Fruit fly (Drosophila melanogaster): ENCODE measurements around the gene CNMa.
A peak's percentile ranks its signal among the peaks of the same experiment; 100 is the strongest.

Gene CNMa

DNA sequence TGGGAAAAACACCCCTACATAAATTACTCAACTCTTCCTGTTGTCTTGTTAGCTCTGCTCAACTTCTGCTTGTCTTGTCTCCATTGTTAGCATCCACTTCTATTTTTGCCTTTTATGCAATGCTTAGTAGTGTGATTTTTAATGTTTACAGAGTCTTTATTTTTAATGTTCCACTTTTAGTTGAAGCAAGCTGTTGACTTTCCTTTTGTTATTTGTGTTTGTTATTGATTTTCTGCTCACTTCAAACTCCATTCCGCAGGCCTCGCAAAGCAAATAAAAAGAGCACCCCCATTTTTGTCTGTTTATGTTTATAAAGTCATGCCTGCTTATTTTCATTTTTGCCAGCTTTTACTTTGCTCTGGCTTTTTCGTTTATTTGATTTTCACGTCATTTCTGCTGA, 26.5 kb upstream of the CNMa start:
- TF ChIP-seq h (optimal IDR thresholded peaks at IDR 0.05) (no peak), insv (optimal IDR thresholded peaks at IDR 0.05) (no peak), Sin3A (optimal IDR thresholded peaks at IDR 0.05) (no peak), Myc (optimal IDR thresholded peaks at IDR 0.05) (no peak), psq (optimal IDR thresholded peaks at IDR 0.05) (no peak), ttk (optimal IDR thresholded peaks at IDR 0.05) (no peak)

DNA sequence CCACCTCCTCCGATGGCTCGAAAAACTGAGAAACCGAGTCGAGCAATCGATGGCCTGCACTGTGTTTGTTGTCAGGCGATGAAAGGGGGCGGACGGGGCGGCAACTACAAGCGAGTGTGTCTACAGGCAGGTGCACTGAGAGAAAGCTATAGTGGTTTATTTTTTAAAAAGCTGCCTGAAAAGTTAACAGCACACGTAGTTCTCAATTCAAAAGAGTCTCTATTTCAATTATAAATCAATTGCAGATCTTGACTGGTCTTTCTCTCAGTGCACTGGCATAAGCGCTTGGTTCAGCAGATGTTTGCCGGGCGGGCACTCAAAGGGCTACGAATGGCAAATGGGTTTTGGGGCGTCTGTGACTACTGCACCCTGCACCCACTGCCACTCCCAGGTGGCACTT, 25.3 kb upstream of the CNMa start:
- TF ChIP-seq h (optimal IDR thresholded peaks at IDR 0.05) (no peak), ttk (optimal IDR thresholded peaks at IDR 0.05) (no peak), Myc (optimal IDR thresholded peaks at IDR 0.05) (no peak), insv (optimal IDR thresholded peaks at IDR 0.05) (no peak), Sin3A (optimal IDR thresholded peaks at IDR 0.05) (no peak), psq (optimal IDR thresholded peaks at IDR 0.05) (no peak)

DNA sequence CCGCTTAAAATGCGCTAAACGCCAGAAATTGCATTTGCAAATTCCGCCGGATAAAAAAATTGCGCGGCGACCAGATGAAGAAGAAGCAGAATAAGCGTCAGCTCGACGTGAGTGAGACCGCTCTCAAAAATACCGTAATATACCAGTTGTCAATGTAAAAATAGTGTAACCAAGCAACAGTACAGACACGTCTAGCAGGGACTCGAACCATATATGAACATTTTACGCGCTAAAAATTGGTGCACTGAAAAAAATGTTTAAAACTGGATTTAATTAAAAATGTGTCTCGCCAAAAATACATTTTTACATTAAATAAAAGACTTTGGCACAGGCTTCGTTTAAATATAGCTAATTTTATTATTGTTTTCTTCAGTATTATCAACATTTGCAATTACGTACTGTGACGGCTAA, 20.8 kb upstream of the CNMa start, which contains the start of gene dre4:
TSS of gene dre4 (minus strand) at position 98 of the 411 bp plus-strand sequence.
- no peak for TF ChIP-seq psq (optimal IDR thresholded peaks at IDR 0.05)
- TF ChIP-seq h (optimal IDR thresholded peaks at IDR 0.05) = no peak
- no peak for TF ChIP-seq insv (optimal IDR thresholded peaks at IDR 0.05)
- no peak for TF ChIP-seq Myc (optimal IDR thresholded peaks at IDR 0.05)
- no peak for TF ChIP-seq Sin3A (optimal IDR thresholded peaks at IDR 0.05)
- no peak for TF ChIP-seq ttk (optimal IDR thresholded peaks at IDR 0.05)

DNA sequence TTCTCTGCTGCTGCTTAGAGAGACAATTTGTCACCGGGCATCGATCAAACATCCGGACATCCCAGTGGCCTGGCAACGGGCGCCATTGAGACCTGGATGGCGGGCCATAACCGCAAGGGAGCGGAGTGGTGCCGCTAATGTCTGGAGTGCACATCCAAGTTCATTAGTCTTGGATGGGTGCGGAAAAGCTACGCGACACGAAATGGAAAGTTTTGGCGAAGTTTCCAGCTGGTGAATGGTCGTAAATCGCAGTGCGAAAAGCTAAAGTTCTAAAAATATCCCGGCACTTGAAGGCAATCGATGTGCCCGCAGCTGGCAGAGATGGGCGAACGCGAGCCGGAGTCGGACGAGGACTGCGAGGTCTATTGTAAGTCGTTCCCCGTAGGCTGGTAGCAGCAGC, 14.3 kb upstream of the CNMa start, which contains the start of gene CG13924:
TSS of gene CG13924 (plus strand) at position 301 of the 400 bp plus-strand sequence.
- no peak for TF ChIP-seq ttk (optimal IDR thresholded peaks at IDR 0.05)
- no peak for TF ChIP-seq Myc (optimal IDR thresholded peaks at IDR 0.05)
- no peak for TF ChIP-seq Sin3A (optimal IDR thresholded peaks at IDR 0.05)
- no peak for TF ChIP-seq psq (optimal IDR thresholded peaks at IDR 0.05)
- TF ChIP-seq h (optimal IDR thresholded peaks at IDR 0.05) = no peak
- TF ChIP-seq insv (optimal IDR thresholded peaks at IDR 0.05) = no peak

DNA sequence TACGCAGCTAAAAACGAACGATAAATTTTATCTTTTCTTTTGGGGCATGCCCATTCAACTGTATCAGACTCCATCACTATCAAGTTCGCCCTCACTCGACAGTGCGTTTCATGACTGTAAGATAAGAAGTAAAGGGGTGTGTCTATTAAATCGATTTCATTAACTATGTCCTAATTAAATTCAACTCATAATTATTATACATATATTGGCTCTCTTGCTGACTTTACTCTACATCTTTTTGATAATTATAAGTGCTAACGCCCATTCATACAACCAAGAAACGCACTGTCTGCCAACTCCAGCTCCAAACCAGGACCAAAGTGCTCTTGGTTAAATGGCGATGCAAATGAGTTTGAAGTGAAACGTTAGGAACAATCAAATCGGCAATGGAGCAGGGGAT, 13.4 kb upstream of the CNMa start:
- TF ChIP-seq psq (optimal IDR thresholded peaks at IDR 0.05) (no peak), ttk (optimal IDR thresholded peaks at IDR 0.05) (no peak), Myc (optimal IDR thresholded peaks at IDR 0.05) (no peak), h (optimal IDR thresholded peaks at IDR 0.05) (no peak), Sin3A (optimal IDR thresholded peaks at IDR 0.05) (no peak)

DNA sequence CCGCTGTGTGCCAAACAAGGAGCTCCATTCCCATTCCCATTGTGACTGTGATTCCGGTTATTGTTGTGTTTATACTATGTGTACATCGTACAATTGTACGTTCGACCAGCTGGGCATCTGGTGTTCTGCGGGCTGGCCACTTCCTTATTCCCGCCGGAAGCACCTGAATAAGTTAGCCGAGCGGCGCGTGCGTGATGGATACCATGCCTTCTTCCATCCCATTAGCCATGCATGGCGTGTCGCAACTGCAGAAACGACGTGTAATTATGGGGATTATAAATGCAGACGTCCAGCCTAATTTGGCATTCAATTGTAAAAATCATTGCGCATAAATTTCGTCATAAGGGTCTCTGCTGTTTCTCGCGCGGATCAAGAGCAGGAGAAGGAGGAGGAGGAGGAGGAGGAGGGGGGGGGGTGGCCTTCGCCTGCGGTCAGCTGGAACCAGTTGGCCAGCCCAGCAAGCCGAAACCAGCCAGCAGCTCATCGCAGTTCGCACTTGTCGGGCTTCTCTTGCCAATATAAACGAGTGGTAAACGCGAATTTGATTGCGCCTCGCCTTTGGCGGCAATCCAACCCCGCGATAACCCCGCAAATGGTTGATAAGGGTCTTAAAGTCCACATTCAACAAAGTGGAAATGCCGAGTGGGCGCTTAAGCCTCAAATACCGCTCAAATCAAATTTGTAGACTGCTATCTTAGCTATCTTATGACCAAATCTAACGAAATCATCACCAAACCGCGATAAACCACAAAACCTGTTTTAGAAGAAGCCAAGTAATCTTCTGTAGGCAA, 10.8 kb upstream of the CNMa start:
- TF ChIP-seq ttk (optimal IDR thresholded peaks at IDR 0.05) (peak; percentile 92), h (optimal IDR thresholded peaks at IDR 0.05) (no peak)

DNA sequence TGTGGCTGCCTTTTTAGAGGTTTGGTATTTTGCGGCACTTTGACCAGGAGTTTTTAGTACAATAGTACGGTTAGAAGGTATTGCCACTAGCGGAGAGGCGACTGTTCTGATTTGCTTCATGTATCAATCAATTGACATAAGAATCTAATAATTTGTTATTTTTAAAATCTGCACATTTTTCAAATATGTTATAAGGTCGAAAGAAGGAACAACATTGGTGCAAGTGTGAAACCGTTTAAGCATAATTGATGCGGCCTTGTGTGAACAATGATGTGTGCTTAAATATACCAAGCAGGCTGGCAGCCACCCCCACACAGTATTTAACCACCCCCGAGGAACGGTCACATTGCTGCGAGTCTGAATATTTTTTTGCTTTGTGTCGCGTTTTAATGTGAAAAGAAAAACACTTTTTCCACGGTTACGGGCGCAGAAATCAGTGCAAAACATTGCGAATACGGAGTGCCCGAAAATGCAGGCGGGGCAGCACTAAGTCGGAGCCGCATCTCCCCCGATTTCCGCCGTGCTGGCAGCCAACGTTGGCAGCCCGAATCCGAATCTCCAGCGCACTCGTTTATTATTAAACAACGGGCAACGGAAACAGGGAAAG, 9.8 kb upstream of the CNMa start, which contains the start of the genes HBS1 and CG12025:
TSS of gene HBS1 (minus strand) at position 120 of the 607 bp plus-strand sequence.
TSS of gene CG12025 (plus strand) at position 310 of the 607 bp plus-strand sequence.
- no peak for TF ChIP-seq psq (optimal IDR thresholded peaks at IDR 0.05)
- TF ChIP-seq ttk (optimal IDR thresholded peaks at IDR 0.05) = no peak
- no peak for TF ChIP-seq Sin3A (optimal IDR thresholded peaks at IDR 0.05)
- TF ChIP-seq Myc (optimal IDR thresholded peaks at IDR 0.05) = no peak
- TF ChIP-seq insv (optimal IDR thresholded peaks at IDR 0.05) = no peak
- TF ChIP-seq h (optimal IDR thresholded peaks at IDR 0.05) = no peak

DNA sequence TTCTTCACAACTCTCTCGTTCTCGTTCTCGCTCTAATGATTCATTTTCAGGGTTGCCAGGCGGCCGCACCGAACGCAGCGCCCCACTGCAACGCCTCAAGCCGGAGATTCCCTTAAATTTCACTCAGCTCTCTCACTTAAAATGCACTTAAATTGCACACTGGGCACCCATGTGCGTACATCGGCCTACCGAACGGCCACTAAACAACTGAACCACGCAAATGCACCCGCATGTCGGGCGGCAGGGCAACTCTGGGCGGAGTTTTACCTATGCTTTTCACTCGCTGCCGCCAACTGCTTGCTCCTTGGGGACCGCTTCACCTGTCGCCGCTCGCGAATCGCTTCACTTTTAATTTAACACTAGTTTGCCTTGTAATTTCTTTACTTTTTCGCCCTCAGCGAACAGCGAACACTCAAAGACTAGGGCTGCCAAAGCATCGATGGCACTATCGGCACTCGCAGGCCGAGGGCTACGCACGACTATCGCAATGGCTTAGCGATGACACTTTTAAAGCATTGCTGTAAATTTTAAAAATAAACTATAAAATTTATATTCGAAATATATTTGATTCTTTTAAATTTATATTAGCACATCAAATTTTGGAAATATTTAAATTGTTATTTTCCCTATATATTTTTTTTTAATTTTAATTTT, 6.5 kb upstream of the CNMa start, which contains the start of gene Rap1:
TSS of gene Rap1 (minus strand) at position 446 of the 654 bp plus-strand sequence.
- TF ChIP-seq ttk (optimal IDR thresholded peaks at IDR 0.05) = no peak
- TF ChIP-seq Sin3A (optimal IDR thresholded peaks at IDR 0.05) = no peak
- no peak for TF ChIP-seq Myc (optimal IDR thresholded peaks at IDR 0.05)
- no peak for TF ChIP-seq h (optimal IDR thresholded peaks at IDR 0.05)
- TF ChIP-seq insv (optimal IDR thresholded peaks at IDR 0.05) = no peak
- TF ChIP-seq psq (optimal IDR thresholded peaks at IDR 0.05) = no peak

DNA sequence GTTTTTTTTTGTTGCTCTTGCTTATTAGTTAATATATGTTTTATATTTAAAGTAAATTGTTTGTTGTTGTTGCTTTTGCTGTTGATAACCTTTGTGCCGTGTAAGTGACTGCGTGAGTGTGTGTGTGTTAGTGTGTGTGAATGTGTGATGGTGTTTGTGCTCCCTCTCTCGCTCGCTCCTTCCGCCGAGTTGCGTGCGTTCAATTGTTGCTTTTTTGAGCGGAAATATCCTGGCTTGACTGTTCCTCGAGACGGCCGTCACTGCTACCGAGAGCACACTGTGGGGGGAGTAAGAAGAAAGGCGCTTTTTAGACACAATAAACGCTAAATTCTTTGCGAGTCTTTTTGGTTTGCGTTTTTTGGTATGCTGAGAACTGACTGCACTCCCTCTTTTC, 6.0 kb upstream of the CNMa start:
- no peak for TF ChIP-seq Sin3A (optimal IDR thresholded peaks at IDR 0.05)
- TF ChIP-seq psq (optimal IDR thresholded peaks at IDR 0.05) = no peak
- TF ChIP-seq insv (optimal IDR thresholded peaks at IDR 0.05) = no peak
- TF ChIP-seq Myc (optimal IDR thresholded peaks at IDR 0.05) = no peak
- TF ChIP-seq h (optimal IDR thresholded peaks at IDR 0.05) = no peak
- TF ChIP-seq ttk (optimal IDR thresholded peaks at IDR 0.05) = no peak

DNA sequence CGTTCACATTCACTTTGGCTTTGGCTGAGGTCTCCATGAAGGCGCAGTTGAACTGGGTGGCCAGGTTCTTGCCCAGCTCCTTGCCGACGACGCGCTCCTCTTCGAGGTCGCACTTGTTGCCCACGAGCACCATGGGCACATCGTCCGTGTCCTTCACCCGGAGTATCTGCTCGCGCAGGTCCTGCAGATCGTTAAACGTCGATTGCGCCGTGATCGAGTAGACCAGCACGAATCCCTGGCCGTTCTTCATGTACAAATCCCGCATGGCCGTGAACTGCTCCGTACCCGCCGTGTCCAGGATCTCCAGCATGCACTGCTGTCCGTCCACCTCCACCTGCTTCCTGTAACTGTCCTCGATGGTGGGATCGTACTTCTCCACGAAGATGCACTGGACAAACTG, 5.4 kb upstream of the CNMa start:
- no peak for TF ChIP-seq insv (optimal IDR thresholded peaks at IDR 0.05)
- peak; percentile 17 for TF ChIP-seq ttk (optimal IDR thresholded peaks at IDR 0.05)

DNA sequence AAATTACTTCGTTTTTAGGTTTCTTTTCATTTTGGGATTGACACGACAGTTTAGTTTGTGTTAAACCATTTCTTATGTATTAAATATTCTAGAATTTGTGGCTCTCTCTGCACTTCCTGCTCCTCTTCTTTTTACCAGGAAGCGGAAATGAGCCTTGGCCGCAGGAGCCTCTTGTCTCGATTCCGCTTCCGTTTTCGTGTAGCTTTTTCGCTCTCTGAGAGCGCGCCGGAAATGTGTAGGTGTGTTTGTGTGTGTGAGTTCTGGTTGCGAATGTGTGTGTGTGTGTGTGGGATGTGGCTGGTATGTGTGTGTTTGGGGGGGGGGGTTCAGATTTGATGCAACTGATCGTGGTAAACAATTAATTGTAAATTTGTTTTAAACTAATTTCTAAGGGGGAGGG, 4.2 kb upstream of the CNMa start:
- TF ChIP-seq Sin3A (optimal IDR thresholded peaks at IDR 0.05) (no peak), psq (optimal IDR thresholded peaks at IDR 0.05) (no peak), insv (optimal IDR thresholded peaks at IDR 0.05) (no peak), ttk (optimal IDR thresholded peaks at IDR 0.05) (no peak), Myc (optimal IDR thresholded peaks at IDR 0.05) (no peak), h (optimal IDR thresholded peaks at IDR 0.05) (no peak)
